Fruit fly (Drosophila melanogaster) S2 (cell line): ENCODE data around the gene PGRP-LE.

Source experiments
- CG8478 ChIP-seq: fragments of >200 bp; optimal IDR thresholded peaks from 2 replicates; lab custom pipeline; 2018
- CTCF ChIP-seq, 2 experiments: fragments of >200 bp; optimal IDR thresholded peaks; 2 replicates each; lab custom pipeline; 2018

- TF ChIP-seq CG8478 (no peak), CTCF (optimal IDR thresholded peaks at IDR 0.05; lab: Kevin White, UChicago) (no peak)
Measured at dm6 chrX:15818608-15819184, 15.0 kb upstream of the PGRP-LE start.
